Worm (Caenorhabditis elegans) whole organism, L1 larva: Measurements from ENCODE around the gene C54E4.12.

Experiments
- C04F5.9 ChIP-seq: sonication (generic microtip); optimal IDR thresholded peaks from 2 replicates; lab custom pipeline; 2016; ENCODE audit warnings: missing genetic modification characterization, missing compliant biosample characterization
- C34B4.2 ChIP-seq: sonication (generic microtip); optimal IDR thresholded peaks from 2 replicates; lab custom pipeline; 2017; ENCODE audit warnings: mild to moderate bottlenecking, missing genetic modification characterization, missing compliant biosample characterization
- Y116A8C.19 ChIP-seq: sonication (generic microtip); optimal IDR thresholded peaks from 2 replicates; lab custom pipeline; 2016; ENCODE audit warnings: missing compliant biosample characterization, missing genetic modification characterization, borderline replicate concordance
- blmp-1 ChIP-seq: fragments of 150-350 bp; optimal IDR thresholded peaks from 2 replicates; lab custom pipeline; 2014; ENCODE audit warnings: missing biosample characterization, missing genetic modification characterization
- ceh-63 ChIP-seq: fragments of 200-800 bp; sonication (Bioruptor generic); optimal IDR thresholded peaks from 2 replicates; lab custom pipeline; 2018; ENCODE audit warnings: mild to moderate bottlenecking, missing genetic modification characterization, missing compliant biosample characterization
- ceh-8 ChIP-seq: fragments of 200-800 bp; sonication (Bioruptor generic); optimal IDR thresholded peaks from 2 replicates; lab custom pipeline; 2018; ENCODE audit warnings: mild to moderate bottlenecking, missing genetic modification characterization, moderate library complexity, missing compliant biosample characterization
- ceh-82 ChIP-seq, 3 experiments: fragments of 150-350 bp in 1 of 3; sonication (generic microtip) in 2 of 3; optimal IDR thresholded peaks; 2 replicates each; lab custom pipeline; 2014 to 2017; ENCODE audit warnings: missing biosample characterization in 3 of 3, missing genetic modification characterization in 3 of 3
- ces-1 ChIP-seq: fragments of 150-350 bp; optimal IDR thresholded peaks from 2 replicates; lab custom pipeline; 2014; ENCODE audit warnings: missing biosample characterization, missing genetic modification reagents, missing genetic modification characterization
- efl-1 ChIP-seq, 4 experiments: fragments of 150-350 bp; optimal IDR thresholded peaks in 3 of 4; peaks in 1 of 4; 1 replicate in 1 of 4; 2 replicates in 3 of 4; lab custom pipeline; 2014; ENCODE audit warnings: missing biosample characterization in 2 of 4, missing genetic modification characterization in 2 of 4, missing genetic modification reagents in 2 of 4
- egl-27 ChIP-seq, 2 experiments: fragments of 150-350 bp in 1 of 2; sonication (generic microtip); optimal IDR thresholded peaks; 3 replicates each; lab custom pipeline; 2017 to 2018; ENCODE audit warnings: missing biosample characterization in 2 of 2, missing genetic modification characterization in 2 of 2, missing genetic modification reagents in 2 of 2
- elt-2 ChIP-seq: sonication (generic microtip); optimal IDR thresholded peaks from 2 replicates; lab custom pipeline; 2016; ENCODE audit warnings: missing genetic modification characterization, mild to moderate bottlenecking, inconsistent platforms, missing compliant biosample characterization, missing genetic modification reagents
- elt-3 ChIP-seq, 6 experiments: fragments of 150-350 bp in 1 of 6; sonication (generic microtip); optimal IDR thresholded peaks; 2 replicates each; lab custom pipeline; 2017 to 2018; ENCODE audit warnings: missing biosample characterization in 6 of 6, missing genetic modification characterization in 6 of 6, inconsistent platforms in 1 of 6
- ets-5 ChIP-seq: fragments of 200-800 bp; sonication (Bioruptor generic); IDR thresholded peaks from 2 replicates; pipeline ENCODE4 v1.3.6; 2022; ENCODE audit warnings: missing genetic modification characterization, missing compliant biosample characterization
- fos-1 ChIP-seq: fragments of 150-350 bp; optimal IDR thresholded peaks from 2 replicates; lab custom pipeline; 2014; ENCODE audit warnings: missing biosample characterization, missing genetic modification characterization
- grh-1 ChIP-seq: fragments of 200-800 bp; sonication (Bioruptor generic); IDR thresholded peaks from 2 replicates; pipeline ENCODE4 v1.3.6; 2022; ENCODE audit warnings: missing genetic modification reagents, missing genetic modification characterization, missing compliant biosample characterization
- hlh-17 ChIP-seq: fragments of 200-800 bp; sonication (Bioruptor generic); optimal IDR thresholded peaks from 2 replicates; lab custom pipeline; 2018; ENCODE audit warnings: missing genetic modification characterization, mild to moderate bottlenecking, missing compliant biosample characterization, moderate library complexity, borderline replicate concordance
- lin-39 ChIP-seq: fragments of 150-350 bp; optimal IDR thresholded peaks from 2 replicates; lab custom pipeline; 2014; ENCODE audit warnings: missing biosample characterization, missing genetic modification reagents, missing genetic modification characterization
- mab-9 ChIP-seq: fragments of 200-800 bp; sonication (Bioruptor generic); IDR thresholded peaks from 2 replicates; pipeline ENCODE4 v1.3.6; 2022; ENCODE audit warnings: missing genetic modification reagents, missing genetic modification characterization, missing compliant biosample characterization
- mef-2 ChIP-seq: fragments of 150-350 bp; optimal IDR thresholded peaks from 2 replicates; lab custom pipeline; 2014; ENCODE audit warnings: missing biosample characterization, missing genetic modification characterization
- nhr-11 ChIP-seq: fragments of 150-350 bp; optimal IDR thresholded peaks from 2 replicates; lab custom pipeline; 2014; ENCODE audit warnings: missing biosample characterization, missing genetic modification characterization
- nhr-12 ChIP-seq: sonication (generic microtip); optimal IDR thresholded peaks from 2 replicates; lab custom pipeline; 2017; ENCODE audit warnings: missing biosample characterization, missing genetic modification characterization
- nhr-19 ChIP-seq: fragments of 200-800 bp; sonication (Bioruptor generic); conservative IDR thresholded peaks from 2 replicates; pipeline ENCODE4 v1.3.6; 2022; ENCODE audit warnings: missing genetic modification characterization, missing compliant biosample characterization
- nhr-47 ChIP-seq: sonication (generic microtip); optimal IDR thresholded peaks from 2 replicates; lab custom pipeline; 2016; ENCODE audit warnings: mild to moderate bottlenecking, missing genetic modification characterization, moderate library complexity, missing compliant biosample characterization
- nhr-76 ChIP-seq: sonication (generic microtip); optimal IDR thresholded peaks from 2 replicates; lab custom pipeline; 2017; ENCODE audit warnings: missing biosample characterization, missing genetic modification characterization
- nhr-77 ChIP-seq: fragments of 150-350 bp; optimal IDR thresholded peaks from 2 replicates; lab custom pipeline; 2014; ENCODE audit warnings: missing biosample characterization, missing genetic modification characterization
- nhr-84 ChIP-seq: sonication (generic microtip); optimal IDR thresholded peaks from 2 replicates; lab custom pipeline; 2017; ENCODE audit warnings: missing biosample characterization, missing genetic modification characterization
- nhr-85 ChIP-seq: sonication (generic microtip); peaks from one replicate; lab custom pipeline; 2016; ENCODE audit warnings: missing genetic modification characterization, inconsistent platforms, missing compliant biosample characterization
- nhr-90 ChIP-seq: sonication (generic microtip); optimal IDR thresholded peaks from 2 replicates; lab custom pipeline; 2016; ENCODE audit warnings: mild to moderate bottlenecking, missing genetic modification characterization, missing compliant biosample characterization; ENCODE audit not compliant: poor library complexity
- pqm-1 ChIP-seq: sonication (generic microtip); optimal IDR thresholded peaks from 3 replicates; lab custom pipeline; 2017; ENCODE audit warnings: missing biosample characterization, missing genetic modification characterization
- rnt-1 ChIP-seq: sonication (generic microtip); optimal IDR thresholded peaks from 2 replicates; lab custom pipeline; 2016; ENCODE audit warnings: mild to moderate bottlenecking, missing genetic modification characterization, moderate library complexity, missing compliant biosample characterization
- snpc-4 ChIP-seq: fragments of 150-350 bp; optimal IDR thresholded peaks from 2 replicates; lab custom pipeline; 2014; ENCODE audit warnings: missing biosample characterization, missing genetic modification characterization
- snu-23 ChIP-seq: sonication (generic microtip); optimal IDR thresholded peaks from 2 replicates; lab custom pipeline; 2016; ENCODE audit warnings: missing genetic modification characterization, missing compliant biosample characterization
- sox-4 ChIP-seq: sonication (generic microtip); optimal IDR thresholded peaks from 2 replicates; lab custom pipeline; 2016; ENCODE audit warnings: missing genetic modification characterization, missing compliant biosample characterization
- tlp-1 ChIP-seq: fragments of 150-350 bp; optimal IDR thresholded peaks from 2 replicates; lab custom pipeline; 2014; ENCODE audit warnings: missing biosample characterization, missing genetic modification characterization
- zag-1 ChIP-seq: fragments of 150-350 bp; optimal IDR thresholded peaks from 2 replicates; lab custom pipeline; 2014; ENCODE audit warnings: missing biosample characterization, missing genetic modification characterization
- zip-4 ChIP-seq: fragments of 200-800 bp; sonication (Bioruptor generic); optimal IDR thresholded peaks from 2 replicates; lab custom pipeline; 2018; ENCODE audit warnings: mild to moderate bottlenecking, missing genetic modification characterization, moderate library complexity, missing compliant biosample characterization
- ztf-11 ChIP-seq, 2 experiments: sonication (generic microtip); optimal IDR thresholded peaks; 2 replicates each; lab custom pipeline; 2016 to 2017; ENCODE audit warnings: missing genetic modification characterization in 2 of 2, missing biosample characterization in 1 of 2, missing compliant biosample characterization in 1 of 2

C54E4.12 gene

DNA sequence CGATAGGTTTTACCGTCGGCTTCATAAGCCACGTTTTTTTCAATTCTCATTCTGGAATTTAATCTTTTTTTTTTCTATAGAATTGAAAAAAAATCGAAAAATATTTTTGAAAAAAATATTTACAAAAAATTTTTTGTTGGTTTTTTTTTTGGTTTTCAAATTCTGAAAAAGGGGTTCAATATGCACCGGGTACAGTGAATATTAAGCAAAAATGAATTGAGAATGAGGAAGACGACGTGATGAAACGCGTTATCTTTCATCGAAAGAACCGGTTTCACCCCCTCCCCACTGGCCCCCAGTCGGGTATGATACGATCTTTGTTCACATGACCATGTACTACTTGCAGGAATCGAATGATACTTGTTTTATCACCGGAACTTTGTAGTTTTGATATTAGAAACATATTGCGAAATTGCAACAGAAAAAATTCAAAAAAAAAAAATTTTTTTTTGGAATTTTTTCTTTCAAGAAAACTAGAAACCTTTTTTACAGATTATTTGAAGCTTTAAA, 8.9 kb upstream of the C54E4.12 start, which contains the start of gene C54E4.5 (continued):
- no peak for TF ChIP-seq C34B4.2 (tag; lab: Kevin White, UChicago)
- TF ChIP-seq zip-4: no peak
- TF ChIP-seq C04F5.9 (tag; lab: Kevin White, UChicago): no peak
- TF ChIP-seq ets-5 (GFP tag; lab: Robert Waterston, UW): no peak
- TF ChIP-seq ceh-63: no peak

DNA sequence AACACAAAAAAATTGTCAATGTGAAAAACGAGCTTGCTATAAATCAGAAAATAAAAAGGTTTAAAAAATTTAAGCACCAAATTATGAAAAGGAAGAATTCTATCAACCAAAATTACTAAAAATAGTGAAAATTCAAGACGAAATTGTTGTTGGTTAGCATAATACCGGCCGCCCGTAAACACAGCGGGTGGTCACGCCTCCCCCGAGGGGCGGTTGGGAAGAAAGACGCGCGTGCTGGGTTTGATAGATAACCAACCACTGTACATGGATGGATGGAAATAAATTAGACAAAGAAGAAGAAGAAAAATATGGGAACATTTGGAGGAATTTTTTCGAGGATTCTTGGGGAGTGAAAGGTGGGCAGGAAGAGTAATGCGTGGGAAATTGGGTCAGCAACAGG, 1.9 kb upstream of the C54E4.12 start:
- TF ChIP-seq blmp-1 (tag; lab: Kevin White, UChicago) (peak; percentile 35), nhr-85 (tag; lab: Kevin White, UChicago) (peak; percentile 71), lin-39 (tag; lab: Kevin White, UChicago) (no peak), elt-2 (no peak), nhr-11 (tag; lab: Kevin White, UChicago) (no peak), C34B4.2 (tag; lab: Kevin White, UChicago) (no peak), snu-23 (GFP tag; lab: Kevin White, UChicago) (no peak), zag-1 (tag; lab: Kevin White, UChicago) (no peak), Y116A8C.19 (tag; lab: Kevin White, UChicago) (no peak), efl-1 (optimal IDR thresholded peaks at IDR 0.05; lab: Kevin White, UChicago) (no peak), efl-1 (GFP tag; optimal IDR thresholded peaks at IDR 0.05 in 1 of 2; lab: Kevin White, UChicago) (peak in 1 of 2 experiments; percentile 39), ceh-8 (GFP tag; lab: Kevin White, UChicago) (no peak), nhr-47 (tag; lab: Kevin White, UChicago) (no peak), snpc-4 (no peak)

DNA sequence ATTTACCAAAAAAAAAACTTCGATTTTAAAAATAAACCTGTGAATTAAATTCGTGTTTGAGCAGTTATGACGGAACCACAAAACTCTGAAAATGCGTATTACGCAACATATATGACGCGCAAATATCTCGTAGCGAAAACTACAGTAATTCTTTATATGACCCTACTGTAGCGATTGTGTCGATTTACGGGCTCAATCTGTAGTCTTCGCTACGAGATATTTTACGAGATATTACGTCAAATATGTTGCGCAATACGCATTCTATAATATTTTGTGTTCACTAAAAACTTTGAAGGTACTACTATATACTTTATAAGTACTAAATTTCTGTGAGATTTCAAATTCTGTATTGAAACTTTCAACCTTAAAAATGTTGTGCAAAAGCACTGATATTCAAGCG, 3.0 kb downstream of the C54E4.12 start:
- no peak for TF ChIP-seq nhr-90 (tag; lab: Kevin White, UChicago)
- TF ChIP-seq mef-2: no peak
- TF ChIP-seq nhr-11 (tag; lab: Kevin White, UChicago): no peak
- TF ChIP-seq nhr-84: no peak
- TF ChIP-seq fos-1 (tag; lab: Kevin White, UChicago): no peak
- no peak for TF ChIP-seq ztf-11 (tag; optimal IDR thresholded peaks at IDR 0.05; lab: Kevin White, UChicago)
- no peak for TF ChIP-seq nhr-77 (tag; lab: Kevin White, UChicago)
- no peak for TF ChIP-seq pqm-1
- TF ChIP-seq nhr-12: no peak
- TF ChIP-seq ceh-82 (tag; optimal IDR thresholded peaks at IDR 0.05; lab: Kevin White, UChicago): no peak
- no peak for TF ChIP-seq nhr-47 (tag; lab: Kevin White, UChicago)
- no peak for TF ChIP-seq C04F5.9 (tag; lab: Kevin White, UChicago)
- no peak for TF ChIP-seq efl-1 (optimal IDR thresholded peaks at IDR 0.05; lab: Kevin White, UChicago)
- no peak for TF ChIP-seq efl-1 (GFP tag; optimal IDR thresholded peaks at IDR 0.05 in 1 of 2; lab: Kevin White, UChicago)
- TF ChIP-seq hlh-17 (GFP tag; lab: Kevin White, UChicago): no peak
- no peak for TF ChIP-seq ces-1 (GFP tag; lab: Kevin White, UChicago)
- TF ChIP-seq elt-3 (tag; optimal IDR thresholded peaks at IDR 0.05; lab: Kevin White, UChicago): no peak
- no peak for TF ChIP-seq mab-9
- TF ChIP-seq grh-1 (GFP tag; lab: Robert Waterston, UW): no peak

DNA sequence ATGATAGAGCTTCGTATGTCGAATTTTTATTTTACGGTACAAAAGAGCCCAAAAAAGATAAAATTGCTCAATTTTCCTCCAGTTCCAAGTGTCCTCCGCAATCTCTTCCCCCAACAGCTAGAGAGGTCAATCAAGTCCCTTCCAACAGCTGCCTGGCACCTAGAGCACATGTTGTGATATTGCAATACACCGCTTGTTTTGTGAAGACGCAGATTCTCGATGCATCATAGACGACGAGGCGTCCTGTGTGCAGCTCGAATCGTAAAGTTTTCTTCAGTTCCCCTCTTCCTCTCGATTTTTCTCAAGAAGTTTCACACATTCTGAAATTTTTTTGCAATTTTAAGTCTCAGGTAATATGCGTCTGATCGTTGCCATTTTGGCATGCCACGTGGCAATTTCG, 3.8 kb downstream of the C54E4.12 start, which contains the start of gene test-1:
Gene test-1, plus strand, starts transcription at position 345 of the 400 bp plus-strand sequence.
- TF ChIP-seq nhr-76 (tag; lab: Kevin White, UChicago) (no peak), nhr-19 (no peak), nhr-85 (tag; lab: Kevin White, UChicago) (peak; percentile 9), ceh-8 (GFP tag; lab: Kevin White, UChicago) (no peak), egl-27 (tag; optimal IDR thresholded peaks at IDR 0.05; lab: Kevin White, UChicago) (no peak), sox-4 (tag; lab: Kevin White, UChicago) (no peak), lin-39 (tag; lab: Kevin White, UChicago) (no peak), rnt-1 (tag; lab: Kevin White, UChicago) (peak; percentile 19), tlp-1 (tag; lab: Kevin White, UChicago) (no peak), elt-2 (no peak)
- TF ChIP-seq, all 84 proteins: peak for 2
